Fruit fly (Drosophila melanogaster): ENCODE data around the gene Alg1.

Alg1 gene

DNA sequence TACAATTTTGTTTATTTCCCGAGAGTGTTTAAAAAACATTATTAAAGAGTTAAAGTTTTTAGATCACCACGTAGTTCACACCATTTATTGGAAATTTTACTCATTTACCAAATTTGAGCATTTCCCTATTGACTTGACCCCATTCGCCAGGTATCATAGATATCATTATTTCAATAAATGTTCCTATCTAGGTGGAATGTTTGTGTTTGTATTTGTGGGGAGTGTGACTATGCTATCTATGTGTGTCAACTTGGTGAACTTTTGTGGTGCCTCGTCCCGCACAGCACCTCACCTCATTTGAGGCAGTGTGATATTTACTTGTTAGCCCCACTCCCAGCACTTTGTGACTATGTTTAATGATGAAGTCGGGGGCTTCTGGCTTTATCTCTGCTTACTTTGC is 17.7 kb upstream of the Alg1 start:
- TF ChIP-seq CG9932 (GFP tag; IDR thresholded peaks at IDR 0.05) (no peak), NFAT (GFP tag; IDR thresholded peaks at IDR 0.05) (no peak), HmgZ (tag; optimal IDR thresholded peaks at IDR 0.05) (no peak), sr (GFP tag; IDR thresholded peaks at IDR 0.05) (no peak), ken (GFP tag; IDR thresholded peaks at IDR 0.05) (0 out of 3 replicates have a peak, but pooled peaks have one; percentile 6), odd (GFP tag; optimal IDR thresholded peaks at IDR 0.05) (peak; percentile 60), ci (GFP tag; IDR thresholded peaks at IDR 0.05) (peak; percentile 72; the same call in 2 of the 3 replicates), CG2202 (tag; optimal IDR thresholded peaks at IDR 0.05) (peak; percentile 73), schlank (tag; optimal IDR thresholded peaks at IDR 0.05) (no peak), HHEX (GFP tag; optimal IDR thresholded peaks at IDR 0.05) (peak; percentile 10), crc (GFP tag; optimal IDR thresholded peaks at IDR 0.05) (no peak), gcm (GFP tag; optimal IDR thresholded peaks at IDR 0.05) (peak; percentile 28), knrl (GFP tag; IDR thresholded peaks at IDR 0.05; ENCODE audit: partially characterized antibody) (no peak), corto (GFP tag; optimal IDR thresholded peaks at IDR 0.05) (no peak), CG8359 (GFP tag; optimal IDR thresholded peaks at IDR 0.05; ENCODE audit: borderline replicate concordance) (peak; percentile 51), Bgb (GFP tag; IDR thresholded peaks at IDR 0.05; ENCODE audit: partially characterized antibody) (no peak), zen2 (GFP tag; IDR thresholded peaks at IDR 0.05; ENCODE audit: partially characterized antibody) (no peak), pfk (GFP tag; optimal IDR thresholded peaks at IDR 0.05) (no peak), pan (optimal IDR thresholded peaks at IDR 0.05) (no peak), pan (GFP tag; optimal IDR thresholded peaks at IDR 0.05 in 1 of 2, IDR thresholded peaks at IDR 0.05 in 1 of 2) (no peak), hth (optimal IDR thresholded peaks at IDR 0.05) (no peak), D19B (GFP tag; optimal IDR thresholded peaks at IDR 0.05) (no peak), CG15696 (tag; optimal IDR thresholded peaks at IDR 0.05) (peak; percentile 21), z (GFP tag; IDR thresholded peaks at IDR 0.05) (no peak), ftz-f1 (GFP tag; optimal IDR thresholded peaks at IDR 0.05) (no peak), Deaf1 (tag; optimal IDR thresholded peaks at IDR 0.05) (no peak), twi (tag; optimal IDR thresholded peaks at IDR 0.05) (peak; percentile 7), ATbp (GFP tag; optimal IDR thresholded peaks at IDR 0.05) (peak; percentile 74), CTCF (GFP tag; optimal IDR thresholded peaks at IDR 0.05) (no peak), ssp (GFP tag; IDR thresholded peaks at IDR 0.05) (no peak), al (GFP tag; IDR thresholded peaks at IDR 0.05) (no peak), kay (GFP tag; optimal IDR thresholded peaks at IDR 0.05) (no peak), Jarid2 (GFP tag; optimal IDR thresholded peaks at IDR 0.05) (no peak), CG9876 (GFP tag; optimal IDR thresholded peaks at IDR 0.05) (no peak), cg (GFP tag; optimal IDR thresholded peaks at IDR 0.05) (no peak), CG7839 (tag; optimal IDR thresholded peaks at IDR 0.05) (peak; percentile 1), Dbx (GFP tag; IDR thresholded peaks at IDR 0.05) (no peak), H15 (GFP tag; IDR thresholded peaks at IDR 0.05) (0 out of 3 replicates have a peak, but pooled peaks have one; percentile 26), Sry-β (GFP tag; optimal IDR thresholded peaks at IDR 0.05) (peak; percentile 18), CG9727 (GFP tag; optimal IDR thresholded peaks at IDR 0.05) (peak; percentile 16), prd (optimal IDR thresholded peaks at IDR 0.05) (no peak), prd (GFP tag; IDR thresholded peaks at IDR 0.05) (0 out of 3 replicates have a peak, but pooled peaks have one; percentile 13), CG34422 (GFP tag; IDR thresholded peaks at IDR 0.05) (0 out of 3 replicates have a peak, but pooled peaks have one; percentile 15), mld (GFP tag; IDR thresholded peaks at IDR 0.05; ENCODE audit: partially characterized antibody) (no peak), CG9797 (GFP tag; optimal IDR thresholded peaks at IDR 0.05) (no peak), dmrt11E (tag; optimal IDR thresholded peaks at IDR 0.05) (peak; percentile 58), CG5180 (GFP tag; optimal IDR thresholded peaks at IDR 0.05) (peak; percentile 47), CG10267 (tag; optimal IDR thresholded peaks at IDR 0.05) (no peak), Aef1 (GFP tag; IDR thresholded peaks at IDR 0.05) (no peak), luna (GFP tag; optimal IDR thresholded peaks at IDR 0.05) (no peak), CG8924 (tag; optimal IDR thresholded peaks at IDR 0.05) (peak; percentile 28), Bdp1 (GFP tag; optimal IDR thresholded peaks at IDR 0.05) (no peak)
